Fruit fly (Drosophila melanogaster) whole organism, embryonic: Measurements from ENCODE around the gene mRpL10.

Experiments used
- Antp ChIP-seq: fragments of 200-800 bp; sonication (Bioruptor generic); optimal IDR thresholded peaks from 3 replicates; lab custom pipeline; 2016; ENCODE audit warnings: missing biosample characterization, missing genetic modification characterization
- BEAF-32 ChIP-seq: fragments of 200-800 bp; sonication (Bioruptor generic); optimal IDR thresholded peaks from 3 replicates; lab custom pipeline; 2017; ENCODE audit warnings: missing biosample characterization, missing genetic modification characterization, mild to moderate bottlenecking, moderate library complexity, missing genetic modification reagents
- Bgb ChIP-seq: fragments of 200-800 bp; sonication (Bioruptor generic); IDR thresholded peaks from 2 replicates; pipeline ENCODE4 v1.3.6; 2022; ENCODE audit warnings: missing biosample characterization, missing genetic modification characterization; ENCODE audit not compliant: partially characterized antibody
- CG10147 ChIP-seq: fragments of 200-800 bp; sonication (Bioruptor generic); optimal IDR thresholded peaks from 2 replicates; lab custom pipeline; 2019; ENCODE audit warnings: missing biosample characterization, mild to moderate bottlenecking, missing genetic modification characterization, moderate library complexity
- CG11085 ChIP-seq: fragments of 200-800 bp; sonication (Bioruptor generic); IDR thresholded peaks from 2 replicates; pipeline ENCODE4 v1.3.6; 2022; ENCODE audit warnings: missing biosample characterization, missing genetic modification characterization
- CG15514 ChIP-seq: fragments of 200-800 bp; sonication (Bioruptor generic); optimal IDR thresholded peaks from 3 replicates; lab custom pipeline; 2017; ENCODE audit warnings: missing biosample characterization, missing genetic modification characterization, mild to moderate bottlenecking, moderate library complexity, missing genetic modification reagents
- CG1792 ChIP-seq: fragments of 200-800 bp; sonication (Bioruptor generic); optimal IDR thresholded peaks from 2 replicates; lab custom pipeline; 2016; ENCODE audit warnings: missing biosample characterization, missing genetic modification characterization
- CG1832 ChIP-seq: fragments of 200-800 bp; sonication (Bioruptor generic); optimal IDR thresholded peaks from 2 replicates; lab custom pipeline; 2017; ENCODE audit warnings: missing biosample characterization, mild to moderate bottlenecking, missing genetic modification characterization, inconsistent platforms
- CG2199 ChIP-seq: fragments of 200-800 bp; sonication (Bioruptor generic); IDR thresholded peaks from 3 replicates; pipeline ENCODE4 v1.3.6; 2022; ENCODE audit warnings: missing biosample characterization, missing genetic modification characterization
- CG2712 ChIP-seq: fragments of 200-800 bp; optimal IDR thresholded peaks from 3 replicates; lab custom pipeline; 2019; ENCODE audit warnings: missing biosample characterization, mild to moderate bottlenecking, missing genetic modification characterization, moderate library complexity
- CG2875 ChIP-seq: fragments of 200-800 bp; sonication (Bioruptor generic); optimal IDR thresholded peaks from 2 replicates; lab custom pipeline; 2017; ENCODE audit warnings: missing biosample characterization, mild to moderate bottlenecking, missing genetic modification characterization, missing genetic modification reagents
- CG31365 ChIP-seq: fragments of 200-800 bp; sonication (Bioruptor generic); optimal IDR thresholded peaks from 2 replicates; lab custom pipeline; 2018; ENCODE audit warnings: missing biosample characterization, mild to moderate bottlenecking, missing genetic modification characterization
- CG32767 ChIP-seq: fragments of 200-800 bp; sonication (Bioruptor generic); IDR thresholded peaks from 2 replicates; pipeline ENCODE4 v1.3.6; 2022; ENCODE audit warnings: missing biosample characterization, missing genetic modification characterization
- CG33557 ChIP-seq: fragments of 200-800 bp; sonication (Bioruptor generic); optimal IDR thresholded peaks from 2 replicates; lab custom pipeline; 2019; ENCODE audit warnings: missing biosample characterization, mild to moderate bottlenecking, missing genetic modification characterization, moderate library complexity
- CG4424 ChIP-seq: fragments of 200-800 bp; sonication (Bioruptor generic); optimal IDR thresholded peaks from 3 replicates; lab custom pipeline; 2016; ENCODE audit warnings: missing biosample characterization, missing genetic modification characterization
- CG5953 ChIP-seq: fragments of 200-800 bp; sonication (Bioruptor generic); IDR thresholded peaks from 2 replicates; pipeline ENCODE4 v1.3.6; 2022; ENCODE audit warnings: missing biosample characterization, missing genetic modification characterization
- CG7372 ChIP-seq: fragments of 200-800 bp; sonication (Bioruptor generic); IDR thresholded peaks from 2 replicates; pipeline ENCODE4 v1.3.6; 2022; ENCODE audit warnings: missing biosample characterization, missing genetic modification characterization
- CG7786 ChIP-seq: fragments of 200-800 bp; sonication (Bioruptor generic); optimal IDR thresholded peaks from 2 replicates; lab custom pipeline; 2016; ENCODE audit warnings: missing biosample characterization, missing genetic modification characterization
- Dll ChIP-seq: fragments of 200-800 bp; sonication (Bioruptor generic); IDR thresholded peaks from 4 replicates; pipeline ENCODE4 v1.3.6; 2022; ENCODE audit warnings: missing biosample characterization, missing genetic modification characterization; ENCODE audit not compliant: partially characterized antibody
- Drgx ChIP-seq: fragments of 200-800 bp; sonication (Bioruptor generic); IDR thresholded peaks from 2 replicates; pipeline ENCODE4 v1.3.6; 2022; ENCODE audit warnings: missing biosample characterization, missing genetic modification characterization
- Elba2 ChIP-seq: fragments of 200-800 bp; sonication (Bioruptor generic); optimal IDR thresholded peaks from 3 replicates; lab custom pipeline; 2016; ENCODE audit warnings: missing biosample characterization, missing genetic modification characterization
- Ets97D ChIP-seq: fragments of 200-800 bp; sonication (Bioruptor generic); optimal IDR thresholded peaks from 3 replicates; lab custom pipeline; 2016; ENCODE audit warnings: missing biosample characterization, missing genetic modification characterization
- Hsf ChIP-seq: fragments of 200-800 bp; sonication (Bioruptor generic); optimal IDR thresholded peaks from 3 replicates; lab custom pipeline; 2016; ENCODE audit warnings: missing biosample characterization, missing genetic modification characterization
- MESR4 ChIP-seq: fragments of 200-800 bp; sonication (Bioruptor generic); optimal IDR thresholded peaks from 2 replicates; lab custom pipeline; 2018; ENCODE audit warnings: missing biosample characterization, mild to moderate bottlenecking, missing genetic modification characterization, moderate library complexity
- Myb ChIP-seq: fragments of 200-800 bp; sonication (Bioruptor generic); optimal IDR thresholded peaks from 2 replicates; lab custom pipeline; 2016; ENCODE audit warnings: missing biosample characterization, missing genetic modification characterization
- NFAT ChIP-seq: fragments of 200-800 bp; sonication (Bioruptor generic); IDR thresholded peaks from 2 replicates; pipeline ENCODE4 v1.3.6; 2022; ENCODE audit warnings: missing biosample characterization, missing genetic modification characterization
- Opbp ChIP-seq: fragments of 200-800 bp; sonication (Bioruptor generic); IDR thresholded peaks from 3 replicates; pipeline ENCODE4 v1.3.6; 2022; ENCODE audit warnings: missing biosample characterization, missing genetic modification characterization; ENCODE audit not compliant: partially characterized antibody
- Usf ChIP-seq: fragments of 200-800 bp; sonication (Bioruptor generic); optimal IDR thresholded peaks from 2 replicates; lab custom pipeline; 2017; ENCODE audit warnings: missing genotype, missing biosample characterization, missing genetic modification characterization
- br ChIP-seq: fragments of >200 bp; optimal IDR thresholded peaks from 2 replicates; lab custom pipeline; 2017
- bsh ChIP-seq, 2 experiments: fragments of 200-800 bp; sonication (Bioruptor generic); optimal IDR thresholded peaks; 2 replicates each; lab custom pipeline; 2017 to 2018; ENCODE audit warnings: mild to moderate bottlenecking in 2 of 2, missing biosample characterization in 2 of 2, missing genetic modification characterization in 2 of 2, moderate library complexity in 1 of 2
- btn ChIP-seq: fragments of 200-800 bp; sonication (Bioruptor generic); optimal IDR thresholded peaks from 2 replicates; lab custom pipeline; 2016; ENCODE audit warnings: missing biosample characterization, missing genetic modification characterization
- croc ChIP-seq: fragments of 200-800 bp; sonication (Bioruptor generic); conservative IDR thresholded peaks from 3 replicates; pipeline ENCODE4 v1.3.6; 2022; ENCODE audit warnings: missing biosample characterization, missing genetic modification characterization
- disco-r ChIP-seq: fragments of 200-800 bp; sonication (Bioruptor generic); optimal IDR thresholded peaks from 2 replicates; lab custom pipeline; 2016; ENCODE audit warnings: missing biosample characterization, missing genetic modification characterization
- dpn ChIP-seq, 2 experiments: fragments of 200-800 bp; sonication (Bioruptor generic); optimal IDR thresholded peaks; 3 replicates each; lab custom pipeline; 2016; ENCODE audit warnings: missing biosample characterization in 2 of 2, missing genetic modification characterization in 2 of 2
- ems ChIP-seq: fragments of 200-800 bp; sonication (Bioruptor generic); optimal IDR thresholded peaks from 3 replicates; lab custom pipeline; 2016; ENCODE audit warnings: missing biosample characterization, missing genetic modification characterization
- fd3F ChIP-seq: fragments of 200-800 bp; sonication (Bioruptor generic); optimal IDR thresholded peaks from 2 replicates; lab custom pipeline; 2018; ENCODE audit warnings: missing biosample characterization, mild to moderate bottlenecking, missing genetic modification characterization, moderate library complexity
- gem ChIP-seq: fragments of 200-800 bp; sonication (Bioruptor generic); optimal IDR thresholded peaks from 2 replicates; lab custom pipeline; 2019; ENCODE audit warnings: missing biosample characterization, mild to moderate bottlenecking, missing genetic modification characterization, moderate library complexity
- ind ChIP-seq: fragments of 200-800 bp; sonication (Bioruptor generic); optimal IDR thresholded peaks from 3 replicates; lab custom pipeline; 2016; ENCODE audit warnings: missing biosample characterization, missing genetic modification characterization
- insv ChIP-seq, 2 experiments: fragments of 200-800 bp; sonication (Bioruptor generic); optimal IDR thresholded peaks; 3 replicates each; lab custom pipeline; 2016 to 2018; ENCODE audit warnings: missing biosample characterization in 2 of 2, missing genetic modification characterization in 2 of 2
- mam ChIP-seq: fragments of 200-800 bp; sonication (Bioruptor generic); optimal IDR thresholded peaks from 3 replicates; lab custom pipeline; 2016; ENCODE audit warnings: missing biosample characterization, missing genetic modification characterization
- nau ChIP-seq: fragments of 200-800 bp; sonication (Bioruptor generic); optimal IDR thresholded peaks from 3 replicates; lab custom pipeline; 2017; ENCODE audit warnings: missing biosample characterization, mild to moderate bottlenecking, missing genetic modification characterization, missing genetic modification reagents
- nerfin-2 ChIP-seq: fragments of 200-800 bp; sonication (Bioruptor generic); IDR thresholded peaks from 2 replicates; pipeline ENCODE4 v1.3.6; 2022; ENCODE audit warnings: missing biosample characterization, missing genetic modification characterization; ENCODE audit not compliant: partially characterized antibody
- prd ChIP-seq, 3 experiments: fragments of >200 bp in 2 of 3; fragments of 200-800 bp in 1 of 3; sonication (Bioruptor generic) in 1 of 3; optimal IDR thresholded peaks in 2 of 3; IDR thresholded peaks in 1 of 3; 2 replicates in 2 of 3; 3 replicates in 1 of 3; pipeline versions ENCODE4 v1.3.6 to Lab custom; 2017 to 2022; ENCODE audit warnings: missing biosample characterization in 1 of 3, missing genetic modification characterization in 1 of 3
- shn ChIP-seq: fragments of 200-800 bp; sonication (Bioruptor generic); optimal IDR thresholded peaks from 3 replicates; lab custom pipeline; 2016; ENCODE audit warnings: missing biosample characterization, missing genetic modification characterization
- tna ChIP-seq: fragments of 200-800 bp; sonication (Bioruptor generic); IDR thresholded peaks from 2 replicates; pipeline ENCODE4 v1.3.6; 2022; ENCODE audit warnings: missing biosample characterization, missing genetic modification characterization; ENCODE audit not compliant: partially characterized antibody
- trem ChIP-seq: fragments of 200-800 bp; optimal IDR thresholded peaks from 3 replicates; lab custom pipeline; 2019; ENCODE audit warnings: missing biosample characterization, mild to moderate bottlenecking, missing genetic modification characterization, moderate library complexity
- tx ChIP-seq: fragments of 200-800 bp; sonication (Bioruptor generic); optimal IDR thresholded peaks from 2 replicates; lab custom pipeline; 2016; ENCODE audit warnings: missing biosample characterization, missing genetic modification characterization
- vfl ChIP-seq: fragments of 200-800 bp; sonication (Bioruptor generic); optimal IDR thresholded peaks from 2 replicates; lab custom pipeline; 2016; ENCODE audit warnings: missing biosample characterization, missing genetic modification characterization
- wdn ChIP-seq: fragments of 200-800 bp; sonication (Bioruptor generic); IDR thresholded peaks from 2 replicates; pipeline ENCODE4 v1.3.6; 2022; ENCODE audit warnings: missing biosample characterization, missing genetic modification characterization
- zf30C ChIP-seq: fragments of 200-800 bp; sonication (Bioruptor generic); optimal IDR thresholded peaks from 3 replicates; lab custom pipeline; 2018; ENCODE audit warnings: missing biosample characterization, mild to moderate bottlenecking, missing genetic modification characterization

mRpL10 gene

dm6 chr2L:223351-223750 is 19.8 kb downstream of the mRpL10 start (continued):
- TF ChIP-seq Dll (GFP tag; lab: Robert Waterston, UW) (no peak), Elba2 (GFP tag; lab: Kevin White, UChicago) (no peak), croc (GFP tag; lab: Robert Waterston, UW) (peak; percentile 66), ems (GFP tag; lab: Kevin White, UChicago) (peak; percentile 90), shn (peak; percentile 74), trem (tag; lab: Kevin White, UChicago) (peak; percentile 83), CG33557 (GFP tag; lab: Kevin White, UChicago) (peak; percentile 72), vfl (peak; percentile 67), nerfin-2 (GFP tag; lab: Robert Waterston, UW) (no peak), wdn (GFP tag; lab: Robert Waterston, UW) (peak; percentile 66; the same call in 1 of the 2 replicates), disco-r (GFP tag; lab: Kevin White, UChicago) (peak; percentile 73), CG7372 (peak; percentile 54), CG15514 (peak; percentile 51), bsh (GFP tag; optimal IDR thresholded peaks at IDR 0.05; lab: Kevin White, UChicago) (peak; percentile 93 to 94), Ets97D (GFP tag; lab: Kevin White, UChicago) (peak; percentile 59), CG5953 (GFP tag; lab: Robert Waterston, UW) (peak; percentile 92), gem (tag; lab: Kevin White, UChicago) (peak; percentile 91), ind (GFP tag; lab: Kevin White, UChicago) (peak; percentile 77), Opbp (GFP tag; lab: Robert Waterston, UW) (no peak), insv (GFP tag; optimal IDR thresholded peaks at IDR 0.05; lab: Kevin White, UChicago) (peak in 1 of 2 experiments; percentile 70), btn (GFP tag; lab: Kevin White, UChicago) (peak; percentile 90), Myb (GFP tag; lab: Kevin White, UChicago) (peak; percentile 65), prd (optimal IDR thresholded peaks at IDR 0.05; lab: Kevin White, UChicago) (no peak), prd (GFP tag; IDR thresholded peaks at IDR 0.05; lab: Robert Waterston, UW) (peak; percentile 93), CG2199 (GFP tag; lab: Robert Waterston, UW) (peak; percentile 87), CG11085 (GFP tag; lab: Robert Waterston, UW) (peak; percentile 58; the same call in 1 of the 2 replicates), Drgx (GFP tag; lab: Robert Waterston, UW) (peak; percentile 93), fd3F (GFP tag; lab: Kevin White, UChicago) (peak; percentile 21), NFAT (peak; percentile 51; the same call in 1 of the 2 replicates), CG4424 (GFP tag; lab: Kevin White, UChicago) (peak; percentile 93), MESR4 (GFP tag; lab: Kevin White, UChicago) (no peak), Hsf (peak; percentile 89), CG2712 (tag; lab: Kevin White, UChicago) (peak; percentile 93), nau (GFP tag; lab: Kevin White, UChicago) (peak; percentile 76), Antp (GFP tag; lab: Kevin White, UChicago) (peak; percentile 85), BEAF-32 (GFP tag; lab: Kevin White, UChicago) (no peak), Bgb (GFP tag; lab: Robert Waterston, UW) (no peak), CG1832 (GFP tag; lab: Kevin White, UChicago) (no peak), CG7786 (GFP tag; lab: Kevin White, UChicago) (peak; percentile 82), CG1792 (GFP tag; lab: Kevin White, UChicago) (peak; percentile 66), tx (GFP tag; lab: Kevin White, UChicago) (peak; percentile 65), CG31365 (peak; percentile 23), zf30C (GFP tag; lab: Kevin White, UChicago) (no peak), CG2875 (GFP tag; lab: Kevin White, UChicago) (peak; percentile 90), mam (peak; percentile 82), tna (no peak), CG10147 (GFP tag; lab: Kevin White, UChicago) (peak; percentile 60), CG32767 (GFP tag; lab: Robert Waterston, UW) (peak; percentile 69), br (lab: Kevin White, UChicago) (no peak), dpn (GFP tag; optimal IDR thresholded peaks at IDR 0.05; lab: Kevin White, UChicago) (peak; percentile 81 to 82), Usf (GFP tag; lab: Kevin White, UChicago) (peak; percentile 26)
